Fruit fly (Drosophila melanogaster): Measurements from ENCODE around the gene CG42526.
A peak's percentile ranks its signal among the peaks of the same experiment; 100 is the strongest.

The CG42526 gene

dm6 chr3L:9465652-9466244 lies 30.5 kb upstream of the CG42526 start:
- TF ChIP-seq CG15336 (GFP tag; IDR thresholded peaks at IDR 0.05) (no peak; the same call in 1 of the 2 replicates), fkh (GFP tag; optimal IDR thresholded peaks at IDR 0.05) (peak; percentile 74)

dm6 chr3L:9462794-9463193 lies 27.6 kb upstream of the CG42526 start:
- TF ChIP-seq fkh (GFP tag; optimal IDR thresholded peaks at IDR 0.05), result no peak
- peak; percentile 53 for TF ChIP-seq dsx (GFP tag; optimal IDR thresholded peaks at IDR 0.05; ENCODE audit: poor library complexity, severe bottlenecking)
- peak; percentile 66; the same call in 2 of the 3 replicates for TF ChIP-seq CG6163 (GFP tag; IDR thresholded peaks at IDR 0.05)
- no peak for TF ChIP-seq Hr38 (GFP tag; optimal IDR thresholded peaks at IDR 0.05)
- TF ChIP-seq CG6276 (GFP tag; optimal IDR thresholded peaks at IDR 0.05), result no peak
- peak; percentile 78 for TF ChIP-seq CG6808 (GFP tag; optimal IDR thresholded peaks at IDR 0.05)
- TF ChIP-seq CG7368 (GFP tag; optimal IDR thresholded peaks at IDR 0.05), result no peak
- no peak for TF ChIP-seq CG32006 (GFP tag; optimal IDR thresholded peaks at IDR 0.05)
- TF ChIP-seq CG1621 (tag; optimal IDR thresholded peaks at IDR 0.05), result peak; percentile 66
- no peak for TF ChIP-seq achi (GFP tag; optimal IDR thresholded peaks at IDR 0.05)
- no peak for TF ChIP-seq CG10631 (GFP tag; optimal IDR thresholded peaks at IDR 0.05)
- TF ChIP-seq CG9139 (GFP tag; optimal IDR thresholded peaks at IDR 0.05), result peak; percentile 82
- TF ChIP-seq CG3032 (tag; optimal IDR thresholded peaks at IDR 0.05), result peak; percentile 46
- no peak for TF ChIP-seq CG8319 (GFP tag; optimal IDR thresholded peaks at IDR 0.05)
- no peak for TF ChIP-seq pdm3 (GFP tag; optimal IDR thresholded peaks at IDR 0.05)
- TF ChIP-seq Ets96B (tag; optimal IDR thresholded peaks at IDR 0.05), result peak; percentile 64
- TF ChIP-seq salr (GFP tag; optimal IDR thresholded peaks at IDR 0.05), result peak in 1 of 2 experiments; percentile 21
- TF ChIP-seq CG10669 (GFP tag; optimal IDR thresholded peaks at IDR 0.05), result peak; percentile 33
- TF ChIP-seq topi (GFP tag; optimal IDR thresholded peaks at IDR 0.05), result no peak
- no peak for TF ChIP-seq net (GFP tag; optimal IDR thresholded peaks at IDR 0.05)
- TF ChIP-seq spab (GFP tag; optimal IDR thresholded peaks at IDR 0.05), result peak; percentile 30
- no peak for TF ChIP-seq CG11294 (GFP tag; IDR thresholded peaks at IDR 0.05)
- TF ChIP-seq OdsH (GFP tag; optimal IDR thresholded peaks at IDR 0.05), result no peak
- TF ChIP-seq Lpt (GFP tag; optimal IDR thresholded peaks at IDR 0.05), result no peak
- TF ChIP-seq CG16779 (tag; optimal IDR thresholded peaks at IDR 0.05), result peak; percentile 27
- no peak for TF ChIP-seq Hr39 (GFP tag; optimal IDR thresholded peaks at IDR 0.05)
- no peak for TF ChIP-seq Smox (GFP tag; optimal IDR thresholded peaks at IDR 0.05)
- peak; percentile 44; the same call in 2 of the 3 replicates for TF ChIP-seq CG8119 (GFP tag; IDR thresholded peaks at IDR 0.05)
- no peak for TF ChIP-seq CG11762 (GFP tag; optimal IDR thresholded peaks at IDR 0.05; ENCODE audit: insufficient read depth)
- TF ChIP-seq esn (GFP tag; optimal IDR thresholded peaks at IDR 0.05), result no peak
- peak; percentile 86 to 87 for TF ChIP-seq ss (GFP tag; optimal IDR thresholded peaks at IDR 0.05)
- TF ChIP-seq vri (GFP tag; optimal IDR thresholded peaks at IDR 0.05), result no peak

- peak; percentile 91 for TF ChIP-seq CG3032 (tag; optimal IDR thresholded peaks at IDR 0.05)
- peak; percentile 79 for TF ChIP-seq CG10631 (GFP tag; optimal IDR thresholded peaks at IDR 0.05)
- TF ChIP-seq esn (GFP tag; optimal IDR thresholded peaks at IDR 0.05), result peak; percentile 93
- TF ChIP-seq topi (GFP tag; optimal IDR thresholded peaks at IDR 0.05), result peak; percentile 89
- peak; percentile 97 for TF ChIP-seq CG6276 (GFP tag; optimal IDR thresholded peaks at IDR 0.05)
- TF ChIP-seq CG3919 (GFP tag; optimal IDR thresholded peaks at IDR 0.05), result peak; percentile 89
- peak; percentile 90 for TF ChIP-seq achi (GFP tag; optimal IDR thresholded peaks at IDR 0.05)
- TF ChIP-seq dac (GFP tag; optimal IDR thresholded peaks at IDR 0.05), result peak; percentile 89
- TF ChIP-seq lz (GFP tag; optimal IDR thresholded peaks at IDR 0.05), result peak; percentile 90
- peak; percentile 80 for TF ChIP-seq Blimp-1 (GFP tag; optimal IDR thresholded peaks at IDR 0.05)
- peak; percentile 96 for TF ChIP-seq CG32006 (GFP tag; optimal IDR thresholded peaks at IDR 0.05)
- TF ChIP-seq Smox (GFP tag; optimal IDR thresholded peaks at IDR 0.05), result peak; percentile 89
- peak; percentile 80 for TF ChIP-seq CG7368 (GFP tag; optimal IDR thresholded peaks at IDR 0.05)
- peak; percentile 85 for TF ChIP-seq dsx (GFP tag; optimal IDR thresholded peaks at IDR 0.05; ENCODE audit: poor library complexity, severe bottlenecking)
- TF ChIP-seq svp (GFP tag), result peak; percentile 95
- TF ChIP-seq Eip78C (GFP tag), result peak; percentile 99
- peak; percentile 52 for TF ChIP-seq CG8319 (GFP tag; optimal IDR thresholded peaks at IDR 0.05)
- TF ChIP-seq Eip75B (GFP tag; optimal IDR thresholded peaks at IDR 0.05), result peak; percentile 91
- peak; percentile 83 for TF ChIP-seq fd85E (GFP tag; optimal IDR thresholded peaks at IDR 0.05)
- peak; percentile 29 for TF ChIP-seq fkh (GFP tag; optimal IDR thresholded peaks at IDR 0.05)
- TF ChIP-seq pdm3 (GFP tag; optimal IDR thresholded peaks at IDR 0.05), result peak; percentile 91
- peak; percentile 85 for TF ChIP-seq spab (GFP tag; optimal IDR thresholded peaks at IDR 0.05)
- peak; percentile 83 for TF ChIP-seq vri (GFP tag; optimal IDR thresholded peaks at IDR 0.05)
- TF ChIP-seq Hr4 (GFP tag; optimal IDR thresholded peaks at IDR 0.05), result peak; percentile 96
- peak; percentile 77 for TF ChIP-seq CG31627 (GFP tag; optimal IDR thresholded peaks at IDR 0.05)
- peak; percentile 89 for TF ChIP-seq Sox102F (GFP tag; optimal IDR thresholded peaks at IDR 0.05)
- TF ChIP-seq Gug (GFP tag; IDR thresholded peaks at IDR 0.05), result peak; percentile 87
- peak; percentile 70 to 93 for TF ChIP-seq salr (GFP tag; optimal IDR thresholded peaks at IDR 0.05)
These were observed 27.1 kb upstream of the CG42526 start for dm6 chr3L:9462247-9462769.

All from whole organism, prepupa.